Fruit fly (Drosophila melanogaster): Measurements from ENCODE around the gene CG17271.

dm6 chr3R:20866204-20866603 lies 44.6 kb upstream of the CG17271 start, which contains the start of gene KaiR1D:
- no peak for TF ChIP-seq CG8478 (optimal IDR thresholded peaks at IDR 0.05)
- no peak for TF ChIP-seq CTCF (optimal IDR thresholded peaks at IDR 0.05)
